Worm (Caenorhabditis elegans) whole organism, L1 larva: Measurements from ENCODE around the gene sftb-1.

Source experiments
- C04F5.9 ChIP-seq: sonication (generic microtip); optimal IDR thresholded peaks from 2 replicates; lab custom pipeline; 2016; ENCODE audit warnings: missing genetic modification characterization, missing compliant biosample characterization
- aha-1 ChIP-seq: fragments of 150-350 bp; optimal IDR thresholded peaks from 2 replicates; lab custom pipeline; 2014; ENCODE audit warnings: missing biosample characterization, missing genetic modification characterization
- ces-1 ChIP-seq: fragments of 150-350 bp; optimal IDR thresholded peaks from 2 replicates; lab custom pipeline; 2014; ENCODE audit warnings: missing biosample characterization, missing genetic modification reagents, missing genetic modification characterization
- dsc-1 ChIP-seq: sonication (generic microtip); optimal IDR thresholded peaks from 2 replicates; lab custom pipeline; 2016; ENCODE audit warnings: mild to moderate bottlenecking, missing genetic modification characterization, missing compliant biosample characterization
- fkh-10 ChIP-seq: sonication (generic microtip); optimal IDR thresholded peaks from 2 replicates; lab custom pipeline; 2017; ENCODE audit warnings: missing biosample characterization, missing genetic modification reagents, missing genetic modification characterization
- lin-39 ChIP-seq: fragments of 150-350 bp; optimal IDR thresholded peaks from 2 replicates; lab custom pipeline; 2014; ENCODE audit warnings: missing biosample characterization, missing genetic modification reagents, missing genetic modification characterization
- mdl-1 ChIP-seq, 2 experiments: fragments of 150-350 bp; optimal IDR thresholded peaks; 2 replicates each; lab custom pipeline; 2014 to 2017; ENCODE audit warnings: missing biosample characterization in 2 of 2, missing genetic modification characterization in 2 of 2, inconsistent platforms in 1 of 2
- mep-1 ChIP-seq: fragments of 150-350 bp; optimal IDR thresholded peaks from 2 replicates; lab custom pipeline; 2014; ENCODE audit warnings: missing biosample characterization, missing genetic modification characterization
- nhr-28 ChIP-seq: fragments of 150-350 bp; optimal IDR thresholded peaks from 2 replicates; lab custom pipeline; 2014; ENCODE audit warnings: missing biosample characterization, missing genetic modification characterization
- snpc-4 ChIP-seq: fragments of 150-350 bp; optimal IDR thresholded peaks from 2 replicates; lab custom pipeline; 2014; ENCODE audit warnings: missing biosample characterization, missing genetic modification characterization
- ztf-11 ChIP-seq, 2 experiments: sonication (generic microtip); optimal IDR thresholded peaks; 2 replicates each; lab custom pipeline; 2016 to 2017; ENCODE audit warnings: missing genetic modification characterization in 2 of 2, missing biosample characterization in 1 of 2, missing compliant biosample characterization in 1 of 2

ce11 chrIII:4287379-4287778 lies 18.3 kb upstream of the sftb-1 start, which contains the start of gene R10E4.3:
- no peak for TF ChIP-seq C04F5.9
- TF ChIP-seq ztf-11 (tag; optimal IDR thresholded peaks at IDR 0.05; lab: Kevin White, UChicago): no peak
- no peak for TF ChIP-seq lin-39 (tag; lab: Kevin White, UChicago)
- TF ChIP-seq mep-1: no peak
- no peak for TF ChIP-seq aha-1 (tag; lab: Kevin White, UChicago)
- no peak for TF ChIP-seq fkh-10 (GFP tag; lab: Kevin White, UChicago)
- TF ChIP-seq nhr-28: no peak
- TF ChIP-seq mdl-1 (tag; optimal IDR thresholded peaks at IDR 0.05; lab: Kevin White, UChicago): no peak
- TF ChIP-seq ces-1: no peak
- no peak for TF ChIP-seq dsc-1 (tag; lab: Kevin White, UChicago)
- no peak for TF ChIP-seq snpc-4 (tag; lab: Kevin White, UChicago)
